Worm (Caenorhabditis elegans) whole organism, early embryonic: ENCODE measurements around the gene C49F8.1.

Source experiments
- B0310.2 ChIP-seq: sonication (generic microtip); optimal IDR thresholded peaks from 2 replicates; lab custom pipeline; 2016; ENCODE audit warnings: mild to moderate bottlenecking, missing genetic modification characterization, missing compliant biosample characterization
- F13C5.2 ChIP-seq: sonication (generic microtip); optimal IDR thresholded peaks from 2 replicates; lab custom pipeline; 2017; ENCODE audit warnings: mild to moderate bottlenecking, missing genetic modification characterization, inconsistent platforms, missing compliant biosample characterization
- aly-1 ChIP-seq: sonication (generic microtip); optimal IDR thresholded peaks from 2 replicates; lab custom pipeline; 2016; ENCODE audit warnings: missing genetic modification characterization, missing compliant biosample characterization
- ama-1 ChIP-seq: fragments of 150-350 bp; optimal IDR thresholded peaks from 2 replicates; lab custom pipeline; 2014
- ceh-13 ChIP-seq: fragments of 200-800 bp; sonication (Bioruptor generic); optimal IDR thresholded peaks from 2 replicates; lab custom pipeline; 2018; ENCODE audit warnings: mild to moderate bottlenecking, missing genetic modification characterization, missing compliant biosample characterization
- ceh-36 ChIP-seq: sonication (generic microtip); optimal IDR thresholded peaks from 2 replicates; lab custom pipeline; 2016; ENCODE audit warnings: missing genetic modification characterization, inconsistent platforms, missing compliant biosample characterization
- ets-7 ChIP-seq: sonication (generic microtip); optimal IDR thresholded peaks from 2 replicates; lab custom pipeline; 2016; ENCODE audit warnings: missing genotype, missing genetic modification characterization, missing compliant biosample characterization
- flt-1 ChIP-seq: fragments of 200-800 bp; sonication (Bioruptor generic); IDR thresholded peaks from 2 replicates; pipeline ENCODE4 v1.3.6; 2022; ENCODE audit warnings: missing genetic modification characterization, missing compliant biosample characterization
- hmbx-1 ChIP-seq: sonication (generic microtip); optimal IDR thresholded peaks from 2 replicates; lab custom pipeline; 2016; ENCODE audit warnings: mild to moderate bottlenecking, missing genetic modification characterization, missing compliant biosample characterization
- hmg-4 ChIP-seq: fragments of 200-800 bp; sonication (Bioruptor generic); optimal IDR thresholded peaks from 2 replicates; lab custom pipeline; 2018; ENCODE audit warnings: mild to moderate bottlenecking, missing genetic modification characterization, missing compliant biosample characterization
- hnd-1 ChIP-seq: sonication (generic microtip); optimal IDR thresholded peaks from 2 replicates; lab custom pipeline; 2016; ENCODE audit warnings: missing genetic modification characterization, missing compliant biosample characterization
- pes-1 ChIP-seq: fragments of 200-800 bp; sonication (Bioruptor generic); IDR thresholded peaks from 2 replicates; pipeline ENCODE4 v1.3.6; 2022; ENCODE audit warnings: missing genetic modification reagents, missing genetic modification characterization, missing compliant biosample characterization
- scrt-1 ChIP-seq: fragments of 200-800 bp; sonication (Bioruptor generic); IDR thresholded peaks from 2 replicates; pipeline ENCODE4 v1.3.6; 2022; ENCODE audit warnings: missing genetic modification characterization, missing compliant biosample characterization
- sea-1 ChIP-seq: fragments of 200-800 bp; sonication (Bioruptor generic); conservative IDR thresholded peaks from 2 replicates; pipeline ENCODE4 v1.3.6; 2022; ENCODE audit warnings: missing genetic modification characterization, missing compliant biosample characterization
- tbx-11 ChIP-seq: fragments of 200-800 bp; sonication (Bioruptor generic); IDR thresholded peaks from 2 replicates; pipeline ENCODE4 v1.3.6; 2022; ENCODE audit warnings: missing genetic modification characterization, missing compliant biosample characterization
- tbx-37 ChIP-seq: fragments of 200-800 bp; sonication (Bioruptor generic); conservative IDR thresholded peaks from 2 replicates; pipeline ENCODE4 v1.3.6; 2022; ENCODE audit warnings: missing genetic modification reagents, missing genetic modification characterization, missing compliant biosample characterization
- tra-4 ChIP-seq: sonication (generic microtip); optimal IDR thresholded peaks from 2 replicates; lab custom pipeline; 2017; ENCODE audit warnings: missing genetic modification characterization, missing compliant biosample characterization

The C49F8.1 gene

DNA sequence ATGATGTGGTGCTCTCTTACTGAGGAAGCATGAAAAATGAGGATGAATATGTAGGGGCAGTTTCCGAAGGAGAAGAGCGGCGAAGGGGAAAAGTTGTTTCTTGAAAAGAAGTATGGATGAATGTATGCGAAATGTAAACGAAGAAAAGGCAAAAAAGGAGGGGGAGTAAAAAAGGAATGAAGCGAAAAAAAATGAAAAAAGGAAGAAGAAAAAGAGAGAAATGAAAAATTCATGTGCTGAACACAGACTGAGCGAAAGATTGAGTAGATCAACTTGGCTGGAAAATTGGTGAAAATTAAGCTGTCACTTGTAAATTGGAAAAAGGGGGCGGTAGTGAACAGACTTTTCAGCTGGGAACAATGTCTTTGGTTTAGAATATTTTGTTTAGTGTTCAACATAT lies at the start of gene C49F8.1:
Gene C49F8.1, minus strand, starts transcription at position 101 of the 400 bp plus-strand sequence.
- TF ChIP-seq sea-1 (GFP tag; lab: Robert Waterston, UW): no peak
- TF ChIP-seq tbx-11 (GFP tag; lab: Robert Waterston, UW): no peak
- no peak for TF ChIP-seq ceh-13
- no peak for TF ChIP-seq tbx-37 (GFP tag; lab: Robert Waterston, UW)
- TF ChIP-seq ceh-36 (tag; lab: Kevin White, UChicago): no peak
- TF ChIP-seq hmbx-1 (tag; lab: Kevin White, UChicago): no peak
- TF ChIP-seq hmg-4 (GFP tag; lab: Kevin White, UChicago): no peak
- TF ChIP-seq F13C5.2: no peak
- TF ChIP-seq flt-1 (GFP tag; lab: Robert Waterston, UW): no peak

DNA sequence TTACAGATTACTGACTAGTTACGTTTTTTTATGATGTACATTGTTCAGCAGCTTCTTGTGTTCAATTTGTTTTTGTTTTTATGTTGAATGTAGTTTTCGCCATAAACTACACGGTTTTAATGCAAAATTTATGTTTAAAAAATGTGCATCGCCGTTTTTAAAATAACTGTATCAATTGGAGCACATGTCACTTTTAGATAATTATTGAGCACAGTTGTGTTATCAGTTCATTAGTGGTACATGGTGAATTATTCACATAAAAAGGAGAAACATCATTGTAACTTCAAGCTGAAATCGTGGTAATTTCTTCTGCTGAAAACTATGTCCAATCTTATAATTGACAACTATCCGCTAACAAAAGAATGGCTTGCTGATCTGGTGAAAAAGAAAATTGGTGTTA lies 47.5 kb upstream of the C49F8.1 start:
- TF ChIP-seq hmg-4 (GFP tag; lab: Kevin White, UChicago) (no peak), ama-1 (lab: Kevin White, UChicago) (no peak), tbx-37 (GFP tag; lab: Robert Waterston, UW) (no peak), flt-1 (GFP tag; lab: Robert Waterston, UW) (no peak), hmbx-1 (tag; lab: Kevin White, UChicago) (no peak), ets-7 (tag; lab: Kevin White, UChicago) (no peak), sea-1 (GFP tag; lab: Robert Waterston, UW) (no peak), ceh-36 (tag; lab: Kevin White, UChicago) (no peak), F13C5.2 (no peak), aly-1 (tag; lab: Kevin White, UChicago) (no peak), tra-4 (no peak), scrt-1 (no peak)

DNA sequence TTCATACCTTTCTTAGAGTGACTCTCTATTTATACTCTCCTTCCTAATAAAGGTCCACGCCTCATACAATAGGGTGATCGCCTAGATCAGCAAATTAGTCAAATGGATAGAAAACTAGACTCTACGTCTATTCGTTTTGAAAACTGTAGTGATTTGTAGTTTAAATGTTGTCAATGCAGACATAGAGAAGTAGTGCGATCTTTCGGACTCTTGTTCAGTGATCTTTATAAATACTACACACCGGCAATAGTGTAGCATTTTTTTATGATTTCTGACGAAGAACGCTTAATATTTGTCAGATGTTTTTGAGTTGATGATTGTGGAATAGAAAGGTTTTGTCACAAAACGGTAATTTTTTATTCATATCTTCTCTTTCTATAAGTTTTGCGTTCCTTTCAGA lies 46.5 kb upstream of the C49F8.1 start:
- TF ChIP-seq ceh-13 (no peak), ceh-36 (tag; lab: Kevin White, UChicago) (no peak), B0310.2 (tag; lab: Kevin White, UChicago) (no peak), hmg-4 (GFP tag; lab: Kevin White, UChicago) (no peak), F13C5.2 (no peak), hnd-1 (no peak), ets-7 (tag; lab: Kevin White, UChicago) (no peak), tbx-37 (GFP tag; lab: Robert Waterston, UW) (no peak), scrt-1 (no peak), aly-1 (tag; lab: Kevin White, UChicago) (no peak), hmbx-1 (tag; lab: Kevin White, UChicago) (no peak), flt-1 (GFP tag; lab: Robert Waterston, UW) (no peak)

DNA sequence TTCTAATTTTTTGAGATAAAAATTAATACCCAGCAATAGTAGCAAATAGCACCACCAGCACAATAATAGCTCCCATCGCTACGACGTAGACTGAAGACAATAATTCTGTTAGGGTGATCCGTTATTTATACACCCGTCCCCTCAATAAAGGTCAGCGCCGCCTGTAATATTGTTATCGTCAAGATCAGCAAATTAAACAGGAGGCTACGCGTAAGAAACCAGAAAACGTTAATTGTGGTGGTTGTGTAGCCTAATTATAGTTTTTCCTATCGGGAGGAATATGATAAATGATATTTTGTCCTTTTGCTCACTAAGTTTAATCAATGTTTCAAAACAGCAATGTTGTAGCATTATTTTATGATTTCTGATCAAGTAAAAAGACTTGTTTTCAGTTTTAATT lies 44.7 kb upstream of the C49F8.1 start, which contains the start of the genes cyp-13B1 and C29F7.1:
Gene cyp-13B1, minus strand, starts transcription at position 101 of the 400 bp plus-strand sequence.
Gene C29F7.1, plus strand, starts transcription at position 394 of the 400 bp plus-strand sequence.
- TF ChIP-seq B0310.2 (tag; lab: Kevin White, UChicago) (no peak), pes-1 (GFP tag; lab: Robert Waterston, UW) (no peak), ceh-36 (tag; lab: Kevin White, UChicago) (no peak), hmg-4 (GFP tag; lab: Kevin White, UChicago) (no peak)

DNA sequence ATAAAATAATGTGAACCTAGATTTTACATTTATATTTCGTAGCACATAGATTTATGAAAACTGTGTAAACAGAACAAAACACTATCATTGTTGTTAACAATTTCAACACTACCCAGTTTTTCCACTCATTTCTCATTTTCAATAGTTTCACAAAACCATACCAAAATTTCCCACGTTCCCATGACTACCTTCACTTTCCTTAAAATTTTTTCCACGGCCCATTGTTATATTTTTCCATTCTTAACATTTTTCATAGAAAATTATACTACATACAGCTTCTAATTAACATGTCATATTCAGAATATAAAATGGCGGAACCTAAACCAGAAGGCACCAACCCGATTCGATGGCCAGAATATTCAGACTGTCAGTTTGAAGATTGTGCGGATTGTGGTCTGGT lies 37.0 kb upstream of the C49F8.1 start, which contains the start of gene F02C12.1:
Gene F02C12.1, plus strand, starts transcription at position 301 of the 400 bp plus-strand sequence.
- no peak for TF ChIP-seq tbx-37 (GFP tag; lab: Robert Waterston, UW)
- no peak for TF ChIP-seq scrt-1
- no peak for TF ChIP-seq flt-1 (GFP tag; lab: Robert Waterston, UW)
- no peak for TF ChIP-seq hmbx-1 (tag; lab: Kevin White, UChicago)
- TF ChIP-seq tra-4: no peak

DNA sequence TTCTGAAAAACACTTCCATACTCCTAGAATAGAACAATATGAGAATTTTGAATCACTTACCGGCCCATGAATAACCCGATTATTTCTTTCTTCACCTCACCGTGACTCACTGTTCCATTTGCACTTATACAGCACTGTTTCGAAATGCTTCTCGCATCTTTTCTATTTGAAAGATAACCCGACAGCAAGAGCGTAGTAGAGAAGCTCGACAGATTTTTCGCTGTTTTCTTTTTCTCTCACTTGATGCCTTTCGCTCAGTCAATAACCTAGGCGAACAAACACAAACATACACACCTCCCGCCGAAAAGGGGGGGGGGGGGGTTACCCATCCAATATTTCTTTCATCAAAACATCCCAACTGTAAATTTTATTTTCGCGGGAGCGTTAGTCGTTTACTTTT lies 36.5 kb upstream of the C49F8.1 start:
- TF ChIP-seq ceh-36 (tag; lab: Kevin White, UChicago) (no peak), ets-7 (tag; lab: Kevin White, UChicago) (no peak), B0310.2 (tag; lab: Kevin White, UChicago) (no peak), ama-1 (lab: Kevin White, UChicago) (no peak), tbx-11 (GFP tag; lab: Robert Waterston, UW) (no peak), aly-1 (tag; lab: Kevin White, UChicago) (no peak), tbx-37 (GFP tag; lab: Robert Waterston, UW) (no peak), flt-1 (GFP tag; lab: Robert Waterston, UW) (no peak), tra-4 (no peak), hnd-1 (no peak), F13C5.2 (no peak), sea-1 (GFP tag; lab: Robert Waterston, UW) (no peak), pes-1 (GFP tag; lab: Robert Waterston, UW) (no peak), scrt-1 (no peak)

DNA sequence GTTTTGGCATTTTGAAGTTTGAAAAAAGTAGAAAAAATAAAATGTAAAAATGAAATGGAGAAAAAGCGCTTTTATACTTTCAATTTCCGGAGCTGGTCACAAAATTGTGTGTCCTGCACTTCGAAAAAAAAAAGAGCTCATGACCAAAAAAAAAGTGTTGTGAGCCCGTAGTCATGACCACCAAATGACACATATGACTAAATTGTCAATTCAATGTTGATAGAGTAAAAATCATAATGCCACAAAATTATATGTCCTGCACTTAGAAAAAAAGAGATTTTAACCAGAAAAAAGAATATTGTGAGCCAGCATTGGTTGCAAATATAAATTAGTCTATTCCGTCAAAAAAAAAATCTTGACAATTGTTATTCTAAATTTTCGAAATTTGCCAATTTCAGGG lies 34.4 kb upstream of the C49F8.1 start, which contains the start of gene F02C12.2:
Gene F02C12.2, minus strand, starts transcription at position 101 of the 400 bp plus-strand sequence.
- TF ChIP-seq F13C5.2: no peak
- no peak for TF ChIP-seq hmg-4 (GFP tag; lab: Kevin White, UChicago)
- no peak for TF ChIP-seq ceh-13
- TF ChIP-seq ceh-36 (tag; lab: Kevin White, UChicago): no peak
- no peak for TF ChIP-seq tbx-11 (GFP tag; lab: Robert Waterston, UW)
- no peak for TF ChIP-seq aly-1 (tag; lab: Kevin White, UChicago)

DNA sequence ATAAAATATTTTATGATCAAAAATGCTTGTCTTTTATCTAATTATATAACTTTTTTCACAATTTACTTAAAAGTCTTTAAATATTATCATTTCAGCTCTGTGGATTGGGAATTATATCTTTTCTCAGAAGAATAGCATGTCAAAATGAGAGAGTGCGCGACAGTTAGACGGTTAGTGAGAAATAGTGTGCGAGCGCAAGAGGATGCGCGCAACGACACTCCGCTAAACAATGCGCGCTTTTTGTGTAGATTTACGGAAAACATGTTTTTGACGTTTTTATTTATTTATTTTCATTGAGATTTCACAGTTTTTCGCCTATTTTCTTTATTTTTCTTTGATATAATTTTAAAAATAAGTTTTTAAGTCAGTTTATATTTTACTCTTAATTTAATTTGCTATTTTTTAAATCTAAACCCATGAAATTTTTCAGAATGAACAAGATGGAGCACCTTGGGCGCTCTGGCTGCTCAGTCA lies 31.8 kb upstream of the C49F8.1 start, which contains the start of gene F02C12.3:
Gene F02C12.3, plus strand, starts transcription at position 424 of the 474 bp plus-strand sequence.
- TF ChIP-seq F13C5.2 (peak; percentile 6), hmbx-1 (tag; lab: Kevin White, UChicago) (no peak)
